Fruit fly (Drosophila melanogaster) whole organism, embryonic: ENCODE measurements around the gene Mkk4.
A peak's percentile ranks its signal among the peaks of the same experiment; 100 is the strongest.

Source experiments
- Atf-2 ChIP-seq: fragments of 200-800 bp; sonication (Bioruptor generic); optimal IDR thresholded peaks from 2 replicates; lab custom pipeline; 2016; ENCODE audit warnings: missing biosample characterization, missing genetic modification characterization
- Awh ChIP-seq: fragments of 200-800 bp; sonication (Bioruptor generic); IDR thresholded peaks from 2 replicates; pipeline ENCODE4, ENCODE4 v1.3.6; 2022; ENCODE audit warnings: missing biosample characterization, missing genetic modification characterization
- B-H1 ChIP-seq: fragments of 200-800 bp; sonication (Bioruptor generic); IDR thresholded peaks from 3 replicates; pipeline ENCODE4 v1.3.6; 2022; ENCODE audit warnings: missing biosample characterization, missing genetic modification characterization
- B-H2 ChIP-seq: fragments of 200-800 bp; sonication (Bioruptor generic); optimal IDR thresholded peaks from 2 replicates; lab custom pipeline; 2018; ENCODE audit warnings: missing biosample characterization, mild to moderate bottlenecking, missing genetic modification characterization
- Bgb ChIP-seq: fragments of 200-800 bp; sonication (Bioruptor generic); IDR thresholded peaks from 2 replicates; pipeline ENCODE4 v1.3.6; 2022; ENCODE audit warnings: missing biosample characterization, missing genetic modification characterization; ENCODE audit not compliant: partially characterized antibody
- Blimp-1 ChIP-seq: fragments of 200-800 bp; sonication (Bioruptor generic); optimal IDR thresholded peaks from 3 replicates; lab custom pipeline; 2018; ENCODE audit warnings: missing biosample characterization, missing genetic modification characterization, mild to moderate bottlenecking, moderate library complexity, missing genetic modification reagents
- CG11398 ChIP-seq: fragments of 200-800 bp; sonication (Bioruptor generic); optimal IDR thresholded peaks from 2 replicates; lab custom pipeline; 2016; ENCODE audit warnings: missing biosample characterization, missing genetic modification characterization
- CG14860 ChIP-seq: fragments of 200-800 bp; sonication (Bioruptor generic); IDR thresholded peaks from 3 replicates; pipeline ENCODE4 v1.3.6; 2022; ENCODE audit warnings: missing biosample characterization, missing genetic modification characterization; ENCODE audit not compliant: partially characterized antibody
- CG15601 ChIP-seq: fragments of 200-800 bp; sonication (Bioruptor generic); optimal IDR thresholded peaks from 3 replicates; lab custom pipeline; 2019; ENCODE audit warnings: missing biosample characterization, mild to moderate bottlenecking, missing genetic modification characterization, moderate library complexity
- CG1602 ChIP-seq: fragments of 200-800 bp; sonication (Bioruptor generic); optimal IDR thresholded peaks from 3 replicates; lab custom pipeline; 2016; ENCODE audit warnings: missing biosample characterization, missing genetic modification characterization
- CG18619 ChIP-seq: fragments of 200-800 bp; sonication (Bioruptor generic); optimal IDR thresholded peaks from 3 replicates; lab custom pipeline; 2017; ENCODE audit warnings: missing biosample characterization, mild to moderate bottlenecking, missing genetic modification characterization
- CG2712 ChIP-seq: fragments of 200-800 bp; optimal IDR thresholded peaks from 3 replicates; lab custom pipeline; 2019; ENCODE audit warnings: missing biosample characterization, mild to moderate bottlenecking, missing genetic modification characterization, moderate library complexity
- CG30020 ChIP-seq: fragments of 200-800 bp; optimal IDR thresholded peaks from 2 replicates; lab custom pipeline; 2019; ENCODE audit warnings: missing biosample characterization, mild to moderate bottlenecking, missing genetic modification characterization, moderate library complexity
- CG32532 ChIP-seq: fragments of 200-800 bp; sonication (Bioruptor generic); IDR thresholded peaks from 2 replicates; pipeline ENCODE4 v1.3.6; 2022; ENCODE audit warnings: missing biosample characterization, missing genetic modification characterization
- CG33213 ChIP-seq: fragments of 200-800 bp; sonication (Bioruptor generic); optimal IDR thresholded peaks from 3 replicates; lab custom pipeline; 2016; ENCODE audit warnings: missing biosample characterization, missing genetic modification characterization
- CG3847 ChIP-seq: fragments of 200-800 bp; sonication (Bioruptor generic); IDR thresholded peaks from 2 replicates; pipeline ENCODE4 v1.3.6; 2022; ENCODE audit warnings: missing biosample characterization, missing genetic modification characterization
- CG43689 ChIP-seq: fragments of 200-800 bp; sonication (Bioruptor generic); IDR thresholded peaks from 2 replicates; pipeline ENCODE4 v1.3.6; 2022; ENCODE audit warnings: missing biosample characterization, missing genetic modification characterization
- CG6254 ChIP-seq: fragments of 200-800 bp; sonication (Bioruptor generic); optimal IDR thresholded peaks from 3 replicates; lab custom pipeline; 2017; ENCODE audit warnings: mild to moderate bottlenecking, missing biosample characterization, missing genetic modification reagents, missing genetic modification characterization
- CG6854 ChIP-seq: fragments of 200-800 bp; sonication (Bioruptor generic); optimal IDR thresholded peaks from 3 replicates; lab custom pipeline; 2017; ENCODE audit warnings: missing biosample characterization, mild to moderate bottlenecking, missing genetic modification characterization
- CG7357 ChIP-seq: fragments of 200-800 bp; sonication (Bioruptor generic); IDR thresholded peaks from 3 replicates; pipeline ENCODE4 v1.3.6; 2022; ENCODE audit warnings: missing biosample characterization, missing genetic modification characterization
- CG9932 ChIP-seq: fragments of 200-800 bp; sonication (Bioruptor generic); IDR thresholded peaks from 2 replicates; pipeline ENCODE4 v1.3.6; 2022; ENCODE audit warnings: missing biosample characterization, missing genetic modification characterization
- CHES-1-like ChIP-seq: fragments of 200-800 bp; sonication (Bioruptor generic); optimal IDR thresholded peaks from 2 replicates; lab custom pipeline; 2016; ENCODE audit warnings: missing biosample characterization, missing genetic modification characterization
- Doc3 ChIP-seq: fragments of 200-800 bp; sonication (Bioruptor generic); IDR thresholded peaks from 3 replicates; pipeline ENCODE4 v1.3.6; 2022; ENCODE audit warnings: missing biosample characterization, missing genetic modification characterization; ENCODE audit not compliant: partially characterized antibody
- H15 ChIP-seq: fragments of 200-800 bp; sonication (Bioruptor generic); IDR thresholded peaks from 3 replicates; pipeline ENCODE4 v1.3.6; 2022; ENCODE audit warnings: missing biosample characterization, missing genetic modification characterization
- Hsf ChIP-seq: fragments of 200-800 bp; sonication (Bioruptor generic); optimal IDR thresholded peaks from 3 replicates; lab custom pipeline; 2016; ENCODE audit warnings: missing biosample characterization, missing genetic modification characterization
- Mes4 ChIP-seq: fragments of 200-800 bp; sonication (Bioruptor generic); optimal IDR thresholded peaks from 2 replicates; lab custom pipeline; 2016; ENCODE audit warnings: missing biosample characterization, missing genetic modification characterization
- Oli ChIP-seq: fragments of 200-800 bp; sonication (Bioruptor generic); optimal IDR thresholded peaks from 2 replicates; lab custom pipeline; 2018; ENCODE audit warnings: missing biosample characterization, mild to moderate bottlenecking, missing genetic modification characterization, moderate library complexity
- Rfx ChIP-seq: fragments of 200-800 bp; sonication (Bioruptor generic); IDR thresholded peaks from 2 replicates; pipeline ENCODE4 v1.3.6; 2022; ENCODE audit warnings: missing biosample characterization, missing genetic modification characterization
- Sry-δ ChIP-seq: fragments of 200-800 bp; sonication (Bioruptor generic); optimal IDR thresholded peaks from 2 replicates; lab custom pipeline; 2016; ENCODE audit warnings: missing biosample characterization, missing genetic modification characterization
- al ChIP-seq: fragments of 200-800 bp; sonication (Bioruptor generic); IDR thresholded peaks from 2 replicates; pipeline ENCODE4 v1.3.6; 2022; ENCODE audit warnings: missing biosample characterization, missing genetic modification characterization
- amos ChIP-seq: fragments of 200-800 bp; sonication (Bioruptor generic); IDR thresholded peaks from 2 replicates; pipeline ENCODE4 v1.3.6; 2022; ENCODE audit warnings: missing biosample characterization, missing genetic modification characterization; ENCODE audit not compliant: partially characterized antibody
- cato ChIP-seq: fragments of 200-800 bp; sonication (Bioruptor generic); optimal IDR thresholded peaks from 2 replicates; lab custom pipeline; 2016; ENCODE audit warnings: missing biosample characterization, missing genetic modification characterization, borderline replicate concordance
- emc ChIP-seq: fragments of 200-800 bp; sonication (Bioruptor generic); optimal IDR thresholded peaks from 2 replicates; lab custom pipeline; 2016; ENCODE audit warnings: missing biosample characterization, missing genetic modification characterization
- fru ChIP-seq: fragments of >200 bp; optimal IDR thresholded peaks from 2 replicates; lab custom pipeline; 2017
- gcm ChIP-seq: fragments of 200-800 bp; sonication (Bioruptor generic); optimal IDR thresholded peaks from 2 replicates; lab custom pipeline; 2019; ENCODE audit warnings: missing biosample characterization, mild to moderate bottlenecking, missing genetic modification characterization, moderate library complexity
- jing ChIP-seq: fragments of 200-800 bp; sonication (Bioruptor generic); optimal IDR thresholded peaks from 2 replicates; lab custom pipeline; 2018; ENCODE audit warnings: missing biosample characterization, mild to moderate bottlenecking, missing genetic modification characterization
- jumu ChIP-seq: fragments of 200-800 bp; sonication (Bioruptor generic); optimal IDR thresholded peaks from 3 replicates; lab custom pipeline; 2016; ENCODE audit warnings: missing biosample characterization, missing genetic modification characterization
- lbe ChIP-seq: fragments of 200-800 bp; sonication (Bioruptor generic); optimal IDR thresholded peaks from 2 replicates; lab custom pipeline; 2016; ENCODE audit warnings: missing biosample characterization, mild to moderate bottlenecking, missing genetic modification characterization
- nerfin-2 ChIP-seq: fragments of 200-800 bp; sonication (Bioruptor generic); IDR thresholded peaks from 2 replicates; pipeline ENCODE4 v1.3.6; 2022; ENCODE audit warnings: missing biosample characterization, missing genetic modification characterization; ENCODE audit not compliant: partially characterized antibody
- prd ChIP-seq, 3 experiments: fragments of >200 bp in 2 of 3; fragments of 200-800 bp in 1 of 3; sonication (Bioruptor generic) in 1 of 3; optimal IDR thresholded peaks in 2 of 3; IDR thresholded peaks in 1 of 3; 2 replicates in 2 of 3; 3 replicates in 1 of 3; pipeline versions ENCODE4 v1.3.6 to Lab custom; 2017 to 2022; ENCODE audit warnings: missing biosample characterization in 1 of 3, missing genetic modification characterization in 1 of 3
- salm ChIP-seq: fragments of 200-800 bp; sonication (Bioruptor generic); optimal IDR thresholded peaks from 2 replicates; lab custom pipeline; 2018; ENCODE audit warnings: missing biosample characterization, mild to moderate bottlenecking, missing genetic modification characterization
- shn ChIP-seq: fragments of 200-800 bp; sonication (Bioruptor generic); optimal IDR thresholded peaks from 3 replicates; lab custom pipeline; 2016; ENCODE audit warnings: missing biosample characterization, missing genetic modification characterization
- sisA ChIP-seq: fragments of 200-800 bp; sonication (Bioruptor generic); IDR thresholded peaks from 2 replicates; pipeline ENCODE4 v1.3.6; 2022; ENCODE audit warnings: missing biosample characterization, missing genetic modification characterization
- sna ChIP-seq: fragments of 200-800 bp; sonication (Bioruptor generic); IDR thresholded peaks from 2 replicates; pipeline ENCODE4 v1.3.6; 2022; ENCODE audit warnings: missing biosample characterization, missing genetic modification characterization; ENCODE audit not compliant: partially characterized antibody
- tap ChIP-seq: fragments of 200-800 bp; optimal IDR thresholded peaks from 3 replicates; lab custom pipeline; 2019; ENCODE audit warnings: missing biosample characterization, mild to moderate bottlenecking, missing genetic modification characterization, moderate library complexity
- twi ChIP-seq: fragments of 200-800 bp; optimal IDR thresholded peaks from 2 replicates; lab custom pipeline; 2019; ENCODE audit warnings: missing biosample characterization, mild to moderate bottlenecking, missing genetic modification characterization, moderate library complexity
- unc-4 ChIP-seq: fragments of 200-800 bp; sonication (Bioruptor generic); IDR thresholded peaks from 2 replicates; pipeline ENCODE4 v1.3.6; 2022; ENCODE audit warnings: missing biosample characterization, missing genetic modification characterization; ENCODE audit not compliant: partially characterized antibody
- vfl ChIP-seq: fragments of 200-800 bp; sonication (Bioruptor generic); optimal IDR thresholded peaks from 2 replicates; lab custom pipeline; 2016; ENCODE audit warnings: missing biosample characterization, missing genetic modification characterization
- vvl ChIP-seq: fragments of 200-800 bp; sonication (Bioruptor generic); IDR thresholded peaks from 2 replicates; pipeline ENCODE4 v1.3.6; 2022; ENCODE audit warnings: missing biosample characterization, missing genetic modification characterization
- zfh2 ChIP-seq: fragments of 200-800 bp; sonication (Bioruptor generic); optimal IDR thresholded peaks from 2 replicates; lab custom pipeline; 2016; ENCODE audit warnings: missing biosample characterization, missing genetic modification characterization

Gene Mkk4

DNA sequence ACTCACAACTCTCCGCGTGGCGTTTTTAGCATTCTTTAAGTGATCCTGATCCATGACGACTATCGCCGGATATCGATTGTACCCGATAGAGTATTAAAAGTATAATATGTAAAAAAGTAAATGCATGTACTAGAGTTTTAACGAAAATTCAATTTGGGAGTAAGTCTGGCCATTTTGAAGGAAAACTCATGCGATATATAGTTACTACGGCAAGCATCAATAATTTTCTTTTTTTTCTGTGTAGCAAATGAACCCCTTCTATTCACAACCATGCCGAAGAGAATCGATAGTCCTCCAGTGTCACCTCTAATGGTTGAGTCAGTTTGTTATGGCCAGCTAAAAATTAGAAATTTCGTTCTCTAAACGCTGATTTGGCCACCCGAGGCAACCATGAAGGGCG lies 2.1 kb upstream of the Mkk4 start, which contains the start of the genes Sys1 and Dhod (continued):
- TF ChIP-seq Awh (GFP tag; lab: Robert Waterston, UW) (0 out of 2 replicates have a peak, but pooled peaks have one; percentile 48), H15 (0 out of 3 replicates have a peak, but pooled peaks have one; percentile 37), CG14860 (GFP tag; lab: Robert Waterston, UW) (peak; percentile 72), Doc3 (GFP tag; lab: Robert Waterston, UW) (peak; percentile 87), Hsf (GFP tag; lab: Kevin White, UChicago) (peak; percentile 75), CG18619 (peak; percentile 36), sisA (GFP tag; lab: Robert Waterston, UW) (peak; percentile 58), CG6854 (no peak), unc-4 (peak; percentile 87), amos (GFP tag; lab: Robert Waterston, UW) (peak; percentile 78), CG11398 (GFP tag; lab: Kevin White, UChicago) (peak; percentile 43), CG3847 (peak; percentile 63), prd (optimal IDR thresholded peaks at IDR 0.05; lab: Kevin White, UChicago) (no peak), prd (GFP tag; IDR thresholded peaks at IDR 0.05; lab: Robert Waterston, UW) (peak; percentile 83), vvl (GFP tag; lab: Robert Waterston, UW) (peak; percentile 75), CG6254 (GFP tag; lab: Kevin White, UChicago) (peak; percentile 12), CG32532 (GFP tag; lab: Robert Waterston, UW) (peak; percentile 76), CG30020 (tag; lab: Kevin White, UChicago) (peak; percentile 45), CG1602 (GFP tag; lab: Kevin White, UChicago) (peak; percentile 44), Oli (tag; lab: Kevin White, UChicago) (no peak), zfh2 (peak; percentile 85), B-H1 (GFP tag; lab: Robert Waterston, UW) (peak; percentile 35; the same call in 1 of the 3 replicates), tap (tag; lab: Kevin White, UChicago) (peak; percentile 28), al (peak; percentile 51), gcm (GFP tag; lab: Kevin White, UChicago) (no peak), emc (peak; percentile 29), sna (peak; percentile 72; the same call in 1 of the 2 replicates), nerfin-2 (GFP tag; lab: Robert Waterston, UW) (peak; percentile 64; the same call in 1 of the 2 replicates), CG15601 (tag; lab: Kevin White, UChicago) (no peak), CHES-1-like (GFP tag; lab: Kevin White, UChicago) (peak; percentile 65), Mes4 (GFP tag; lab: Kevin White, UChicago) (no peak), CG33213 (peak; percentile 48), jumu (GFP tag; lab: Kevin White, UChicago) (peak; percentile 77), B-H2 (GFP tag; lab: Kevin White, UChicago) (peak; percentile 54), CG7357 (peak; percentile 30; the same call in 1 of the 3 replicates), Blimp-1 (GFP tag; lab: Kevin White, UChicago) (peak; percentile 35), twi (tag; lab: Kevin White, UChicago) (peak; percentile 19), Rfx (GFP tag; lab: Robert Waterston, UW) (peak; percentile 77), jing (GFP tag; lab: Kevin White, UChicago) (no peak), CG43689 (GFP tag; lab: Robert Waterston, UW) (peak; percentile 20; the same call in 1 of the 2 replicates), lbe (GFP tag; lab: Kevin White, UChicago) (peak; percentile 72), fru (no peak), Atf-2 (peak; percentile 51), vfl (GFP tag; lab: Kevin White, UChicago) (peak; percentile 63), CG9932 (GFP tag; lab: Robert Waterston, UW) (peak; percentile 85), shn (GFP tag; lab: Kevin White, UChicago) (peak; percentile 49), Bgb (peak; percentile 80), CG2712 (tag; lab: Kevin White, UChicago) (peak; percentile 74), Sry-δ (GFP tag; lab: Kevin White, UChicago) (peak; percentile 90), cato (peak; percentile 41), salm (no peak)
